Fruit fly (Drosophila melanogaster) Kc167 (cell line): ENCODE measurements around the gene Vav.

Experiments used
- Myc ChIP-seq: fragments of >200 bp; optimal IDR thresholded peaks from 2 replicates; lab custom pipeline; 2017; ENCODE audit warnings: missing external identifiers
- Sin3A ChIP-seq: fragments of >200 bp; optimal IDR thresholded peaks from 2 replicates; lab custom pipeline; 2018; ENCODE audit warnings: missing external identifiers
- h ChIP-seq: fragments of >200 bp; optimal IDR thresholded peaks from 3 replicates; lab custom pipeline; 2018; ENCODE audit warnings: missing external identifiers
- insv ChIP-seq: fragments of >200 bp; optimal IDR thresholded peaks from 3 replicates; lab custom pipeline; 2018; ENCODE audit warnings: missing external identifiers
- psq ChIP-seq: fragments of >200 bp; optimal IDR thresholded peaks from 2 replicates; lab custom pipeline; 2017; ENCODE audit warnings: missing external identifiers
- ttk ChIP-seq: sonication (Bioruptor generic); optimal IDR thresholded peaks from 2 replicates; lab custom pipeline; 2017; ENCODE audit warnings: missing external identifiers

- TF ChIP-seq Myc (lab: Kevin White, UChicago) = no peak
- no peak for TF ChIP-seq Sin3A (lab: Kevin White, UChicago)
- no peak for TF ChIP-seq psq (lab: Kevin White, UChicago)
- TF ChIP-seq ttk (lab: Kevin White, UChicago) = no peak
- no peak for TF ChIP-seq h
- TF ChIP-seq insv = no peak
Measured at dm6 chrX:19293320-19293719, 31.7 kb downstream of the Vav start.
